Fruit fly (Drosophila melanogaster) whole organism, embryonic: Measurements from ENCODE around the gene CG31926.

ENCODE experiments used
- Ada2b ChIP-seq: fragments of 200-800 bp; sonication (Bioruptor generic); IDR thresholded peaks from 2 replicates; pipeline ENCODE4 v1.3.6; 2022; ENCODE audit warnings: missing biosample characterization, missing genetic modification characterization
- B-H1 ChIP-seq: fragments of 200-800 bp; sonication (Bioruptor generic); IDR thresholded peaks from 3 replicates; pipeline ENCODE4 v1.3.6; 2022; ENCODE audit warnings: missing biosample characterization, missing genetic modification characterization
- CG10462 ChIP-seq: fragments of 200-800 bp; sonication (Bioruptor generic); optimal IDR thresholded peaks from 2 replicates; lab custom pipeline; 2016; ENCODE audit warnings: missing biosample characterization, missing genetic modification characterization
- CG10959 ChIP-seq: fragments of 200-800 bp; sonication (Bioruptor generic); IDR thresholded peaks from 2 replicates; pipeline ENCODE4 v1.3.6; 2022; ENCODE audit warnings: missing biosample characterization, missing genetic modification characterization
- CG11695 ChIP-seq: fragments of 200-800 bp; sonication (Bioruptor generic); IDR thresholded peaks from 3 replicates; pipeline ENCODE4 v1.3.6; 2022; ENCODE audit warnings: missing biosample characterization, missing genetic modification characterization
- CG12155 ChIP-seq: fragments of 200-800 bp; sonication (Bioruptor generic); optimal IDR thresholded peaks from 3 replicates; lab custom pipeline; 2016; ENCODE audit warnings: missing biosample characterization, missing genetic modification characterization
- CG12236 ChIP-seq: fragments of 200-800 bp; sonication (Bioruptor generic); optimal IDR thresholded peaks from 2 replicates; lab custom pipeline; 2016; ENCODE audit warnings: missing biosample characterization, missing genetic modification characterization
- CG14050 ChIP-seq: fragments of 200-800 bp; sonication (Bioruptor generic); IDR thresholded peaks from 3 replicates; pipeline ENCODE4 v1.3.6; 2022; ENCODE audit warnings: missing biosample characterization, missing genetic modification characterization
- CG15073 ChIP-seq: fragments of 200-800 bp; sonication (Bioruptor generic); optimal IDR thresholded peaks from 2 replicates; lab custom pipeline; 2016; ENCODE audit warnings: missing biosample characterization, missing genetic modification characterization
- CG15696 ChIP-seq: fragments of 200-800 bp; sonication (Bioruptor generic); optimal IDR thresholded peaks from 2 replicates; lab custom pipeline; 2019; ENCODE audit warnings: missing biosample characterization, mild to moderate bottlenecking, missing genetic modification characterization, moderate library complexity
- CG1603 ChIP-seq: fragments of 200-800 bp; sonication (Bioruptor generic); optimal IDR thresholded peaks from 2 replicates; lab custom pipeline; 2019; ENCODE audit warnings: missing biosample characterization, mild to moderate bottlenecking, missing genetic modification characterization, moderate library complexity
- CG17361 ChIP-seq: fragments of 200-800 bp; sonication (Bioruptor generic); IDR thresholded peaks from 3 replicates; pipeline ENCODE4 v1.3.6; 2022; ENCODE audit warnings: missing biosample characterization, missing genetic modification characterization
- CG31441 ChIP-seq: fragments of 200-800 bp; sonication (Bioruptor generic); IDR thresholded peaks from 2 replicates; pipeline ENCODE4 v1.3.6; 2022; ENCODE audit warnings: missing biosample characterization, missing genetic modification characterization
- CG32767 ChIP-seq: fragments of 200-800 bp; sonication (Bioruptor generic); IDR thresholded peaks from 2 replicates; pipeline ENCODE4 v1.3.6; 2022; ENCODE audit warnings: missing biosample characterization, missing genetic modification characterization
- CG33213 ChIP-seq: fragments of 200-800 bp; sonication (Bioruptor generic); optimal IDR thresholded peaks from 3 replicates; lab custom pipeline; 2016; ENCODE audit warnings: missing biosample characterization, missing genetic modification characterization
- CG33557 ChIP-seq: fragments of 200-800 bp; sonication (Bioruptor generic); optimal IDR thresholded peaks from 2 replicates; lab custom pipeline; 2019; ENCODE audit warnings: missing biosample characterization, mild to moderate bottlenecking, missing genetic modification characterization, moderate library complexity
- CG3407 ChIP-seq: fragments of 200-800 bp; sonication (Bioruptor generic); optimal IDR thresholded peaks from 2 replicates; lab custom pipeline; 2018; ENCODE audit warnings: missing biosample characterization, mild to moderate bottlenecking, missing genetic modification characterization
- CG6254 ChIP-seq: fragments of 200-800 bp; sonication (Bioruptor generic); optimal IDR thresholded peaks from 3 replicates; lab custom pipeline; 2017; ENCODE audit warnings: mild to moderate bottlenecking, missing biosample characterization, missing genetic modification reagents, missing genetic modification characterization
- CG6689 ChIP-seq: fragments of 200-800 bp; sonication (Bioruptor generic); IDR thresholded peaks from 2 replicates; pipeline ENCODE4 v1.3.6; 2022; ENCODE audit warnings: missing biosample characterization, missing genetic modification characterization
- CG6791 ChIP-seq: fragments of 200-800 bp; sonication (Bioruptor generic); IDR thresholded peaks from 3 replicates; pipeline ENCODE4 v1.3.6; 2022; ENCODE audit warnings: missing biosample characterization, missing genetic modification characterization; ENCODE audit not compliant: partially characterized antibody
- CG6813 ChIP-seq: fragments of 200-800 bp; sonication (Bioruptor generic); optimal IDR thresholded peaks from 2 replicates; lab custom pipeline; 2017; ENCODE audit warnings: missing biosample characterization, missing genetic modification characterization, mild to moderate bottlenecking, moderate library complexity, missing genetic modification reagents
- CG8290 ChIP-seq, 3 experiments: fragments of 200-800 bp; sonication (Bioruptor generic); optimal IDR thresholded peaks; 2 replicates each; lab custom pipeline; 2016 to 2019; ENCODE audit warnings: missing biosample characterization in 3 of 3, missing genetic modification characterization in 3 of 3, mild to moderate bottlenecking in 2 of 3, moderate library complexity in 1 of 3
- E2f2 ChIP-seq: fragments of 200-800 bp; sonication (Bioruptor generic); IDR thresholded peaks from 2 replicates; pipeline ENCODE4 v1.3.6; 2022; ENCODE audit warnings: missing biosample characterization, missing genetic modification characterization
- H15 ChIP-seq: fragments of 200-800 bp; sonication (Bioruptor generic); IDR thresholded peaks from 3 replicates; pipeline ENCODE4 v1.3.6; 2022; ENCODE audit warnings: missing biosample characterization, missing genetic modification characterization
- HmgZ ChIP-seq: fragments of 200-800 bp; sonication (Bioruptor generic); optimal IDR thresholded peaks from 2 replicates; lab custom pipeline; 2018; ENCODE audit warnings: missing biosample characterization, mild to moderate bottlenecking, missing genetic modification characterization
- Hmr ChIP-seq: fragments of 200-800 bp; sonication (Bioruptor generic); optimal IDR thresholded peaks from 3 replicates; lab custom pipeline; 2017; ENCODE audit warnings: mild to moderate bottlenecking, missing biosample characterization, missing genetic modification reagents, missing genetic modification characterization
- NC2α ChIP-seq: fragments of 200-800 bp; sonication (Bioruptor generic); optimal IDR thresholded peaks from 2 replicates; lab custom pipeline; 2016; ENCODE audit warnings: missing biosample characterization, missing genetic modification characterization
- Rx ChIP-seq: fragments of 200-800 bp; sonication (Bioruptor generic); IDR thresholded peaks from 2 replicates; pipeline ENCODE4 v1.3.6; 2022; ENCODE audit warnings: missing biosample characterization, missing genetic modification characterization
- Scr ChIP-seq: fragments of 200-800 bp; sonication (Bioruptor generic); IDR thresholded peaks from 2 replicates; pipeline ENCODE4 v1.3.6; 2022; ENCODE audit warnings: missing biosample characterization, missing genetic modification characterization; ENCODE audit not compliant: partially characterized antibody
- Six4 ChIP-seq: fragments of 200-800 bp; sonication (Bioruptor generic); optimal IDR thresholded peaks from 2 replicates; lab custom pipeline; 2016; ENCODE audit warnings: missing biosample characterization, missing genetic modification characterization
- Sox102F ChIP-seq: fragments of 200-800 bp; sonication (Bioruptor generic); optimal IDR thresholded peaks from 2 replicates; lab custom pipeline; 2018; ENCODE audit warnings: missing biosample characterization, mild to moderate bottlenecking, missing genetic modification characterization, moderate library complexity
- aop ChIP-seq: fragments of 200-800 bp; sonication (Bioruptor generic); IDR thresholded peaks from 2 replicates; pipeline ENCODE4 v1.3.6; 2022; ENCODE audit warnings: missing biosample characterization, missing genetic modification characterization
- ato ChIP-seq: fragments of 200-800 bp; sonication (Bioruptor generic); IDR thresholded peaks from 2 replicates; pipeline ENCODE4 v1.3.6; 2022; ENCODE audit warnings: missing biosample characterization, missing genetic modification characterization; ENCODE audit not compliant: partially characterized antibody
- bab2 ChIP-seq: fragments of 200-800 bp; sonication (Bioruptor generic); optimal IDR thresholded peaks from 2 replicates; lab custom pipeline; 2016; ENCODE audit warnings: missing biosample characterization, missing genetic modification characterization
- chn ChIP-seq: fragments of 200-800 bp; sonication (Bioruptor generic); optimal IDR thresholded peaks from 2 replicates; lab custom pipeline; 2016; ENCODE audit warnings: missing biosample characterization, missing genetic modification characterization
- crc ChIP-seq: fragments of 200-800 bp; sonication (Bioruptor generic); optimal IDR thresholded peaks from 2 replicates; lab custom pipeline; 2016; ENCODE audit warnings: missing biosample characterization, missing genetic modification characterization
- dm ChIP-seq: fragments of 200-800 bp; sonication (Bioruptor generic); optimal IDR thresholded peaks from 3 replicates; lab custom pipeline; 2016; ENCODE audit warnings: missing biosample characterization, missing genetic modification characterization
- dmrt11E ChIP-seq: fragments of 200-800 bp; sonication (Bioruptor generic); optimal IDR thresholded peaks from 3 replicates; lab custom pipeline; 2018; ENCODE audit warnings: missing biosample characterization, mild to moderate bottlenecking, missing genetic modification characterization, moderate library complexity
- gce ChIP-seq: fragments of 200-800 bp; sonication (Bioruptor generic); IDR thresholded peaks from 3 replicates; pipeline ENCODE4 v1.3.6; 2022; ENCODE audit warnings: missing biosample characterization, missing genetic modification characterization
- gcm ChIP-seq: fragments of 200-800 bp; sonication (Bioruptor generic); optimal IDR thresholded peaks from 2 replicates; lab custom pipeline; 2019; ENCODE audit warnings: missing biosample characterization, mild to moderate bottlenecking, missing genetic modification characterization, moderate library complexity
- gem ChIP-seq: fragments of 200-800 bp; sonication (Bioruptor generic); optimal IDR thresholded peaks from 2 replicates; lab custom pipeline; 2019; ENCODE audit warnings: missing biosample characterization, mild to moderate bottlenecking, missing genetic modification characterization, moderate library complexity
- gt ChIP-seq: fragments of 200-800 bp; sonication (Bioruptor generic); IDR thresholded peaks from 2 replicates; pipeline ENCODE4 v1.3.6; 2022; ENCODE audit warnings: missing biosample characterization, missing genetic modification characterization
- knrl ChIP-seq: fragments of 200-800 bp; sonication (Bioruptor generic); IDR thresholded peaks from 3 replicates; pipeline ENCODE4 v1.3.6; 2022; ENCODE audit warnings: missing biosample characterization, missing genetic modification characterization; ENCODE audit not compliant: partially characterized antibody
- lov ChIP-seq, 2 experiments: fragments of 200-800 bp in 1 of 2; fragments of >200 bp in 1 of 2; sonication (Bioruptor generic) in 1 of 2; IDR thresholded peaks in 1 of 2; optimal IDR thresholded peaks in 1 of 2; 2 replicates in 1 of 2; 3 replicates in 1 of 2; pipeline versions ENCODE4 v1.3.6 to Lab custom; 2017 to 2022; ENCODE audit warnings: missing biosample characterization in 1 of 2, missing genetic modification characterization in 1 of 2
- row ChIP-seq: fragments of 200-800 bp; sonication (Bioruptor generic); IDR thresholded peaks from 3 replicates; pipeline ENCODE4 v1.3.6; 2022; ENCODE audit warnings: missing biosample characterization, missing genetic modification characterization
- slbo ChIP-seq: fragments of 200-800 bp; sonication (Bioruptor generic); IDR thresholded peaks from 2 replicates; pipeline ENCODE4 v1.3.6; 2022; ENCODE audit warnings: missing biosample characterization, missing genetic modification characterization
- slou ChIP-seq: fragments of 200-800 bp; sonication (Bioruptor generic); optimal IDR thresholded peaks from 3 replicates; lab custom pipeline; 2016; ENCODE audit warnings: missing biosample characterization, missing genetic modification characterization
- sob ChIP-seq: fragments of 200-800 bp; sonication (Bioruptor generic); IDR thresholded peaks from 2 replicates; pipeline ENCODE4 v1.3.6; 2022; ENCODE audit warnings: missing biosample characterization, missing genetic modification characterization
- trh ChIP-seq: fragments of 200-800 bp; sonication (Bioruptor generic); optimal IDR thresholded peaks from 2 replicates; lab custom pipeline; 2016; ENCODE audit warnings: missing biosample characterization, missing genetic modification characterization

Gene CG31926

dm6 chr2L:1462136-1462535 is 33.1 kb upstream of the CG31926 start (continued):
- TF ChIP-seq Rx (GFP tag; lab: Robert Waterston, UW), result peak; percentile 31; the same call in 1 of the 2 replicates
- TF ChIP-seq CG1603 (tag; lab: Kevin White, UChicago), result peak; percentile 90
- TF ChIP-seq HmgZ (tag; lab: Kevin White, UChicago), result no peak
- TF ChIP-seq Scr, result peak; percentile 89
- TF ChIP-seq slou (GFP tag; lab: Kevin White, UChicago), result no peak
- TF ChIP-seq CG11695 (GFP tag; lab: Robert Waterston, UW), result 0 out of 3 replicates have a peak, but pooled peaks have one; percentile 26
- TF ChIP-seq gem, result peak; percentile 78
- TF ChIP-seq Six4 (GFP tag; lab: Kevin White, UChicago), result peak; percentile 44
- no peak for TF ChIP-seq CG15073 (GFP tag; lab: Kevin White, UChicago)
- no peak for TF ChIP-seq aop
- TF ChIP-seq gce (GFP tag; lab: Robert Waterston, UW), result no peak
- no peak for TF ChIP-seq ato
- TF ChIP-seq E2f2 (GFP tag; lab: Robert Waterston, UW), result peak; percentile 35
- peak; percentile 82 for TF ChIP-seq gcm
- TF ChIP-seq CG3407 (GFP tag; lab: Kevin White, UChicago), result peak; percentile 49
- TF ChIP-seq CG6254 (GFP tag; lab: Kevin White, UChicago), result peak; percentile 20
- TF ChIP-seq Sox102F (GFP tag; lab: Kevin White, UChicago), result peak; percentile 15
- TF ChIP-seq knrl (GFP tag; lab: Robert Waterston, UW), result peak; percentile 70; the same call in 2 of the 3 replicates
- no peak for TF ChIP-seq CG14050 (GFP tag; lab: Robert Waterston, UW)
- TF ChIP-seq CG8290 (GFP tag; optimal IDR thresholded peaks at IDR 0.05; lab: Kevin White, UChicago), result peak; percentile 34
- no peak for TF ChIP-seq CG8290 (tag; optimal IDR thresholded peaks at IDR 0.05; lab: Kevin White, UChicago)
- no peak for TF ChIP-seq B-H1 (GFP tag; lab: Robert Waterston, UW)
- peak; percentile 88 for TF ChIP-seq row
- TF ChIP-seq CG17361, result 0 out of 3 replicates have a peak, but pooled peaks have one; percentile 42
- peak; percentile 7 for TF ChIP-seq NC2α (GFP tag; lab: Kevin White, UChicago)
- TF ChIP-seq CG12236 (GFP tag; lab: Kevin White, UChicago), result peak; percentile 54
- peak; percentile 5 for TF ChIP-seq bab2 (GFP tag; lab: Kevin White, UChicago)
- 0 out of 2 replicates have a peak, but pooled peaks have one; percentile 29 for TF ChIP-seq CG31441
- TF ChIP-seq H15 (GFP tag; lab: Robert Waterston, UW), result peak; percentile 40; the same call in 1 of the 3 replicates
- TF ChIP-seq CG6689, result peak; percentile 72
- peak; percentile 27 for TF ChIP-seq Hmr (GFP tag; lab: Kevin White, UChicago)
- peak; percentile 46; the same call in 1 of the 2 replicates for TF ChIP-seq gt (GFP tag; lab: Robert Waterston, UW)
- TF ChIP-seq crc (GFP tag; lab: Kevin White, UChicago), result no peak
- peak; percentile 5 for TF ChIP-seq CG33213 (GFP tag; lab: Kevin White, UChicago)
- peak; percentile 7 for TF ChIP-seq dm
- peak; percentile 11 for TF ChIP-seq CG6813 (GFP tag; lab: Kevin White, UChicago)
- TF ChIP-seq CG6791, result peak; percentile 80
- TF ChIP-seq CG32767 (GFP tag; lab: Robert Waterston, UW), result no peak; the same call in 1 of the 2 replicates
- peak; percentile 70 for TF ChIP-seq CG15696 (tag; lab: Kevin White, UChicago)
- TF ChIP-seq dmrt11E, result peak; percentile 87
- peak; percentile 64 for TF ChIP-seq chn
- peak; percentile 17 for TF ChIP-seq trh (GFP tag; lab: Kevin White, UChicago)
- peak; percentile 85 for TF ChIP-seq CG33557 (GFP tag; lab: Kevin White, UChicago)
- TF ChIP-seq CG10959 (GFP tag; lab: Robert Waterston, UW), result peak; percentile 86
- TF ChIP-seq sob, result peak; percentile 27; the same call in 1 of the 2 replicates
- no peak for TF ChIP-seq CG12155 (GFP tag; lab: Kevin White, UChicago)
- 0 out of 2 replicates have a peak, but pooled peaks have one; percentile 19 for TF ChIP-seq Ada2b (GFP tag; lab: Robert Waterston, UW)
- TF ChIP-seq CG10462 (GFP tag; lab: Kevin White, UChicago), result peak; percentile 43
- no peak for TF ChIP-seq lov (optimal IDR thresholded peaks at IDR 0.05; lab: Kevin White, UChicago)
- TF ChIP-seq lov (GFP tag; IDR thresholded peaks at IDR 0.05; lab: Robert Waterston, UW), result peak; percentile 59; the same call in 1 of the 3 replicates
- TF ChIP-seq slbo (GFP tag; lab: Robert Waterston, UW), result 0 out of 2 replicates have a peak, but pooled peaks have one; percentile 5
